Fruit fly (Drosophila melanogaster): Measurements from ENCODE around the gene CG17744.

The CG17744 gene

dm6 chr3L:7009886-7010285 is 16.7 kb downstream of the CG17744 start:
- TF ChIP-seq spab (GFP tag; optimal IDR thresholded peaks at IDR 0.05) (no peak), Eip78C (GFP tag) (peak; percentile 1), ss (GFP tag; optimal IDR thresholded peaks at IDR 0.05) (peak in 1 of 2 experiments; percentile 23)

DNA sequence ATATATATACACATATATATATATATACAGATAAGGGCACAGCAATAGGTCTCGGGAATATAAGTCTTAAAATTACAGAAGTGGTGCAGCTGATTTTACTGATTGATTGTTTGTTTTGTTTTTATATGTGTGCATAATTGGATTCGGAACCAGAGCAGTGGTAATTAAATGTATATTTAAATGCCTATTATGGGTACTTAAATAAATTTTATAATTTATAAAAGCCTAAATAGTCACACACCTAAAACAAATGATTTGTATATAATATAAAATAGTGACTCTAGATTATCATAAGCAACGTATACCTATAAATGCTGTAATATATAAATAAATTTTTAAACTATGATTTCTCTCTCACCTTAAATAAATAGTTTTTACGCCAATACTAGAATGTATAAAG is 17.2 kb downstream of the CG17744 start:
- TF ChIP-seq topi (GFP tag; optimal IDR thresholded peaks at IDR 0.05) (no peak), CG3032 (tag; optimal IDR thresholded peaks at IDR 0.05) (peak; percentile 42), Ets96B (tag; optimal IDR thresholded peaks at IDR 0.05) (peak; percentile 29), CG3919 (GFP tag; optimal IDR thresholded peaks at IDR 0.05) (peak; percentile 17), Lpt (GFP tag; optimal IDR thresholded peaks at IDR 0.05) (no peak), CG6808 (GFP tag; optimal IDR thresholded peaks at IDR 0.05) (peak; percentile 16), svp (GFP tag) (peak; percentile 57), CG34406 (GFP tag; optimal IDR thresholded peaks at IDR 0.05) (no peak), dsx (GFP tag; optimal IDR thresholded peaks at IDR 0.05; ENCODE audit: poor library complexity, severe bottlenecking) (no peak), OdsH (GFP tag; optimal IDR thresholded peaks at IDR 0.05) (peak; percentile 2), CG1621 (tag; optimal IDR thresholded peaks at IDR 0.05) (no peak), CG32006 (GFP tag; optimal IDR thresholded peaks at IDR 0.05) (peak; percentile 40), CG8632 (GFP tag; optimal IDR thresholded peaks at IDR 0.05) (peak; percentile 5), achi (GFP tag; optimal IDR thresholded peaks at IDR 0.05) (no peak), salr (GFP tag; optimal IDR thresholded peaks at IDR 0.05) (peak in 1 of 2 experiments; percentile 6), CG6163 (GFP tag; IDR thresholded peaks at IDR 0.05) (no peak), spab (GFP tag; optimal IDR thresholded peaks at IDR 0.05) (peak; percentile 2), Eip93F (GFP tag; optimal IDR thresholded peaks at IDR 0.05) (no peak), ss (GFP tag; optimal IDR thresholded peaks at IDR 0.05) (peak in 1 of 2 experiments; percentile 8), CG6276 (GFP tag; optimal IDR thresholded peaks at IDR 0.05) (peak; percentile 31), CG8119 (GFP tag; IDR thresholded peaks at IDR 0.05) (no peak), Eip78C (GFP tag) (peak; percentile 71)

DNA sequence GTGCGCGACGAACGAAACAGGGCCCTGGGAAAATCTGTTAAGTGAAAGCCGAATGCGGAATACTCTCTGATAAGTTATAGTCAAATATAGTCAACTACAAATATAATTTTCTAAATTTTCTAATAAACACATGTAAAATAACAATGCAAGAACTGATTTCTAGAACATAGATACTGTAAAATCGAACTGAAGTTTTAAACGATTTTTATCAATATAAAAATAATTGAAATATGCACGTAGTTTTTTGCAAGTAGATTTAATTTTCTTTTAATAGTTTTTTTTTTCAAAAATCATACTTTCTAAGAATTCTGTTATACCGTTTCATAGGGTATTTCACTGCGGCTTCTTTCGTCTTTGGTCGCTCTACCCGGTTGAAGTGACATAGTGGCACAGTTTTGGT is 18.2 kb downstream of the CG17744 start:
- TF ChIP-seq CG32006 (GFP tag; optimal IDR thresholded peaks at IDR 0.05) (peak; percentile 65), CG3032 (tag; optimal IDR thresholded peaks at IDR 0.05) (peak; percentile 69), fd59A (GFP tag; optimal IDR thresholded peaks at IDR 0.05) (peak; percentile 32), net (GFP tag; optimal IDR thresholded peaks at IDR 0.05) (peak; percentile 32), fkh (GFP tag; optimal IDR thresholded peaks at IDR 0.05) (peak; percentile 12), Sox14 (GFP tag; optimal IDR thresholded peaks at IDR 0.05) (peak; percentile 7), Smox (GFP tag; optimal IDR thresholded peaks at IDR 0.05) (peak; percentile 11), esn (GFP tag; optimal IDR thresholded peaks at IDR 0.05) (peak; percentile 23), CG15336 (GFP tag; IDR thresholded peaks at IDR 0.05) (peak; percentile 52; the same call in 1 of the 2 replicates), CG31627 (GFP tag; optimal IDR thresholded peaks at IDR 0.05) (peak; percentile 22), CG16779 (tag; optimal IDR thresholded peaks at IDR 0.05) (no peak), achi (GFP tag; optimal IDR thresholded peaks at IDR 0.05) (peak; percentile 64), Hr38 (GFP tag; optimal IDR thresholded peaks at IDR 0.05) (no peak), OdsH (GFP tag; optimal IDR thresholded peaks at IDR 0.05) (peak; percentile 47), CG11762 (GFP tag; optimal IDR thresholded peaks at IDR 0.05; ENCODE audit: insufficient read depth) (no peak), Eip75B (GFP tag; optimal IDR thresholded peaks at IDR 0.05) (peak; percentile 25), CG1621 (tag; optimal IDR thresholded peaks at IDR 0.05) (no peak), CG8319 (GFP tag; optimal IDR thresholded peaks at IDR 0.05) (peak; percentile 0), Ets21C (GFP tag; optimal IDR thresholded peaks at IDR 0.05) (no peak), spab (GFP tag; optimal IDR thresholded peaks at IDR 0.05) (peak; percentile 63), CG6792 (GFP tag; optimal IDR thresholded peaks at IDR 0.05) (no peak), Hr39 (GFP tag; optimal IDR thresholded peaks at IDR 0.05) (no peak), svp (GFP tag) (peak; percentile 46), Gug (GFP tag; IDR thresholded peaks at IDR 0.05) (no peak), CG6808 (GFP tag; optimal IDR thresholded peaks at IDR 0.05) (peak; percentile 70), pdm3 (GFP tag; optimal IDR thresholded peaks at IDR 0.05) (peak; percentile 24), CG11294 (GFP tag; IDR thresholded peaks at IDR 0.05) (no peak), Eip93F (GFP tag; optimal IDR thresholded peaks at IDR 0.05) (no peak), CG6163 (GFP tag; IDR thresholded peaks at IDR 0.05) (peak; percentile 17; the same call in 1 of the 3 replicates), lz (GFP tag; optimal IDR thresholded peaks at IDR 0.05) (no peak), Blimp-1 (GFP tag; optimal IDR thresholded peaks at IDR 0.05) (no peak), Sox15 (GFP tag; optimal IDR thresholded peaks at IDR 0.05) (peak; percentile 5), ss (GFP tag; optimal IDR thresholded peaks at IDR 0.05) (peak; percentile 34 to 61), CG8119 (GFP tag; IDR thresholded peaks at IDR 0.05) (peak; percentile 44; the same call in 1 of the 3 replicates), CG34406 (GFP tag; optimal IDR thresholded peaks at IDR 0.05) (peak; percentile 53), Sox102F (GFP tag; optimal IDR thresholded peaks at IDR 0.05) (no peak), CG7368 (GFP tag; optimal IDR thresholded peaks at IDR 0.05) (no peak), CG6276 (GFP tag; optimal IDR thresholded peaks at IDR 0.05) (peak; percentile 35)

Data from whole organism, prepupa.